Fruit fly (Drosophila melanogaster) whole organism, adult: Measurements from ENCODE around the gene comm3.

ENCODE experiments used
- Mnt ChIP-seq: fragments of 200-800 bp; sonication (Bioruptor generic); optimal IDR thresholded peaks from 2 replicates; lab custom pipeline; 2016; ENCODE audit warnings: missing biosample characterization, mild to moderate bottlenecking, missing genetic modification characterization
- kay ChIP-seq: fragments of 200-800 bp; sonication (Bioruptor generic); peaks from one replicate; lab custom pipeline; 2016; ENCODE audit warnings: missing biosample characterization, missing genetic modification characterization, borderline replicate concordance
- toe ChIP-seq: fragments of 200-800 bp; sonication (Bioruptor generic); optimal IDR thresholded peaks from 2 replicates; lab custom pipeline; 2016; ENCODE audit warnings: missing biosample characterization, missing genetic modification characterization

dm6 chr3L:15590803-15591597 is 56.6 kb downstream of the comm3 start:
- no peak for TF ChIP-seq toe
- TF ChIP-seq Mnt, result no peak
- no peak for TF ChIP-seq kay
